Worm (Caenorhabditis elegans) whole organism, young adult: ENCODE data around the gene srd-68.

Experiments used
- ama-1 ChIP-seq, 3 experiments: fragments of 150-350 bp in 1 of 3; sonication (generic microtip) in 2 of 3; optimal IDR thresholded peaks; 2 replicates each; lab custom pipeline; 2014 to 2018; ENCODE audit warnings: missing biosample characterization in 2 of 3, missing genetic modification characterization in 2 of 3, missing genetic modification reagents in 2 of 3
- aptf-3 ChIP-seq: fragments of 200-800 bp; sonication (Bioruptor generic); IDR thresholded peaks from 2 replicates; pipeline ENCODE4 v1.3.6; 2022; ENCODE audit warnings: missing genetic modification characterization, missing compliant biosample characterization
- attf-5 ChIP-seq: fragments of 200-800 bp; sonication (Bioruptor generic); optimal IDR thresholded peaks from 2 replicates; lab custom pipeline; 2018; ENCODE audit warnings: mild to moderate bottlenecking, missing genetic modification characterization, missing compliant biosample characterization
- ceh-91 ChIP-seq: fragments of 200-800 bp; sonication (Bioruptor generic); IDR thresholded peaks from 2 replicates; pipeline ENCODE4 v1.3.6; 2022; ENCODE audit warnings: missing genetic modification reagents, missing genetic modification characterization, missing compliant biosample characterization
- efl-1 ChIP-seq: fragments of 150-350 bp; optimal IDR thresholded peaks from 2 replicates; lab custom pipeline; 2014; ENCODE audit warnings: missing biosample characterization, missing genetic modification reagents, missing genetic modification characterization
- mel-28 ChIP-seq: sonication (generic microtip); optimal IDR thresholded peaks from 2 replicates; lab custom pipeline; 2016; ENCODE audit warnings: borderline replicate concordance, mild to moderate bottlenecking, missing genetic modification characterization, missing compliant biosample characterization
- nhr-90 ChIP-seq: sonication (generic microtip); optimal IDR thresholded peaks from 2 replicates; lab custom pipeline; 2016; ENCODE audit warnings: missing genotype, mild to moderate bottlenecking, missing genetic modification characterization, missing compliant biosample characterization
- pha-4 ChIP-seq: fragments of 150-350 bp; sonication (generic microtip); optimal IDR thresholded peaks from 2 replicates; lab custom pipeline; 2014; ENCODE audit warnings: missing biosample characterization, missing genetic modification reagents, missing genetic modification characterization
- rpc-1 ChIP-seq, 2 experiments: fragments of 150-350 bp in 1 of 2; sonication (generic microtip) in 1 of 2; optimal IDR thresholded peaks; 2 replicates each; lab custom pipeline; 2014 to 2018; ENCODE audit warnings: missing biosample characterization in 1 of 2, missing genetic modification characterization in 1 of 2, missing genetic modification reagents in 1 of 2, missing genotype in 1 of 2
- unc-62 ChIP-seq: fragments of 150-350 bp; optimal IDR thresholded peaks from 2 replicates; lab custom pipeline; 2014; ENCODE audit warnings: missing biosample characterization, missing genetic modification reagents, missing genetic modification characterization
- xnd-1 ChIP-seq: sonication (generic microtip); optimal IDR thresholded peaks from 2 replicates; lab custom pipeline; 2016; ENCODE audit warnings: missing genotype, missing genetic modification reagents, missing genetic modification characterization, missing compliant biosample characterization
- zfh-2 ChIP-seq: fragments of 200-800 bp; sonication (Bioruptor generic); conservative IDR thresholded peaks from 2 replicates; pipeline ENCODE4 v1.3.6; 2022; ENCODE audit warnings: missing genetic modification reagents, missing genetic modification characterization, missing compliant biosample characterization
- ztf-18 ChIP-seq: sonication (generic microtip); optimal IDR thresholded peaks from 2 replicates; lab custom pipeline; 2016; ENCODE audit warnings: missing genotype, mild to moderate bottlenecking, missing genetic modification characterization, missing compliant biosample characterization

DNA sequence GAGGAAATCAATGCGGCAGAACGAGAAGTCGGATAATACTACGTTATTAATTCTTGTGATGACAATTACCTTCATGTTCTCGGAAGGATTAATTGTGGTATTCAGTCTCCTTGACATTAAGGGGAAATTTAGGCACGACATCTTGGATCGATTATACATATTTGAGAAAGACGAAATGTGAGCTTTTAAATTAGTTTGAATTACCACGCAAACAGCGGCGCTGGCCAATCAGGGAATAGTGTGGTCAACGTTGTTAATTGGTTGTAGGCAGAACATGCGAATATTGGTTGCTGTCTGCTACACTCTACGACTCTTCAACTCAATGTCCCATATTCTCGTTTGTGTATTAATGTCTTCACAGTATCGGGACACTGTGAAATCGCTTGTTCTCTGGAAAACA, 27.7 kb downstream of the srd-68 start, which contains the start of gene F49A5.10:
- TF ChIP-seq ztf-18 (tag; lab: Kevin White, UChicago), result no peak
- no peak for TF ChIP-seq zfh-2 (GFP tag; lab: Robert Waterston, UW)
- no peak for TF ChIP-seq unc-62 (GFP tag; lab: Kevin White, UChicago)
- TF ChIP-seq aptf-3, result no peak
- no peak for TF ChIP-seq xnd-1 (tag; lab: Kevin White, UChicago)
- TF ChIP-seq attf-5, result no peak
- TF ChIP-seq ceh-91 (GFP tag; lab: Robert Waterston, UW), result no peak
- no peak for TF ChIP-seq efl-1 (GFP tag; lab: Kevin White, UChicago)
- TF ChIP-seq pha-4 (tag; lab: Kevin White, UChicago), result no peak
- TF ChIP-seq rpc-1 (optimal IDR thresholded peaks at IDR 0.05; lab: Kevin White, UChicago), result no peak
- TF ChIP-seq rpc-1 (tag; optimal IDR thresholded peaks at IDR 0.05; lab: Kevin White, UChicago), result no peak
- no peak for TF ChIP-seq mel-28 (tag; lab: Kevin White, UChicago)
- TF ChIP-seq nhr-90, result no peak
- no peak for TF ChIP-seq ama-1 (optimal IDR thresholded peaks at IDR 0.05; lab: Kevin White, UChicago)
- no peak for TF ChIP-seq ama-1 (GFP tag; optimal IDR thresholded peaks at IDR 0.05; lab: Kevin White, UChicago)
